Fruit fly (Drosophila melanogaster) whole organism, embryonic: ENCODE measurements around the gene CG43273.

Source experiments
- CG32532 ChIP-seq: fragments of 200-800 bp; sonication (Bioruptor generic); IDR thresholded peaks from 2 replicates; pipeline ENCODE4 v1.3.6; 2022; ENCODE audit warnings: missing biosample characterization, missing genetic modification characterization
- CG5180 ChIP-seq: fragments of 200-800 bp; sonication (Bioruptor generic); optimal IDR thresholded peaks from 3 replicates; lab custom pipeline; 2017; ENCODE audit warnings: missing biosample characterization, missing genetic modification characterization, mild to moderate bottlenecking, moderate library complexity, missing genetic modification reagents

DNA sequence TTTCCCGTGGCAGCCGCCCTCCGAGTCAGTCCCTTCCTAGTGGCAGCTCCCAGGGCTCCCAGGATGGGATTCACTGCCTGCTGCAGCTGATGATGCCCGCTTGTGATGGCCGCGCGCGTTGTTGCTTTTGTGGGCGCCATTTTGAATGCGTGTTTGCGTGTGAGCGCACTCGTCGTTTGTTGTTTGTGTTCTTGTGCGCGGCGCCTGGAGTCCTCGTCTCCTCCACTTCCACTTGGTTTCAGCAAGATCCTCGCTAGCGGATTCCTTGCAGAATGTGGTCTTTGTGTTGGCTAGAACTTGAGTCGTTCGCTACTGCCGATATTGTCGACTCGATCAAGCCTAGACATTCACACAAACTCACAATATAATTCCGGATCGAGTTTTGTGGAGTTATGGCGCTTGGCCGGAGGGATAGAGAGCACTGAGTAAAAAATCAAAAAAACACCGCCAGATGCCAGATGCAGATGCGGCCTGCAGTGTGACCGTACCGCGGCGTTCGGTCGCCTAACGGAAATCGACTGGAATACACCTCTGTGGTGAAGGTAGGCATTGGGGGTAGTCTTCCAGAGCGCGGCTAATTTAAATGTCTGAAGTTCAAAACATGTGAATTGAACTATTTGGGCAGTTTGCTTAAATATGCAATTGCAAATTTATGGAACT, 40.4 kb downstream of the CG43273 start, which contains the start of gene CycB3:
- no peak for TF ChIP-seq CG32532 (GFP tag; lab: Robert Waterston, UW)
- TF ChIP-seq CG5180 (GFP tag; lab: Kevin White, UChicago): no peak
